Worm (Caenorhabditis elegans): ENCODE measurements around the gene F44A2.3.

The F44A2.3 gene

DNA sequence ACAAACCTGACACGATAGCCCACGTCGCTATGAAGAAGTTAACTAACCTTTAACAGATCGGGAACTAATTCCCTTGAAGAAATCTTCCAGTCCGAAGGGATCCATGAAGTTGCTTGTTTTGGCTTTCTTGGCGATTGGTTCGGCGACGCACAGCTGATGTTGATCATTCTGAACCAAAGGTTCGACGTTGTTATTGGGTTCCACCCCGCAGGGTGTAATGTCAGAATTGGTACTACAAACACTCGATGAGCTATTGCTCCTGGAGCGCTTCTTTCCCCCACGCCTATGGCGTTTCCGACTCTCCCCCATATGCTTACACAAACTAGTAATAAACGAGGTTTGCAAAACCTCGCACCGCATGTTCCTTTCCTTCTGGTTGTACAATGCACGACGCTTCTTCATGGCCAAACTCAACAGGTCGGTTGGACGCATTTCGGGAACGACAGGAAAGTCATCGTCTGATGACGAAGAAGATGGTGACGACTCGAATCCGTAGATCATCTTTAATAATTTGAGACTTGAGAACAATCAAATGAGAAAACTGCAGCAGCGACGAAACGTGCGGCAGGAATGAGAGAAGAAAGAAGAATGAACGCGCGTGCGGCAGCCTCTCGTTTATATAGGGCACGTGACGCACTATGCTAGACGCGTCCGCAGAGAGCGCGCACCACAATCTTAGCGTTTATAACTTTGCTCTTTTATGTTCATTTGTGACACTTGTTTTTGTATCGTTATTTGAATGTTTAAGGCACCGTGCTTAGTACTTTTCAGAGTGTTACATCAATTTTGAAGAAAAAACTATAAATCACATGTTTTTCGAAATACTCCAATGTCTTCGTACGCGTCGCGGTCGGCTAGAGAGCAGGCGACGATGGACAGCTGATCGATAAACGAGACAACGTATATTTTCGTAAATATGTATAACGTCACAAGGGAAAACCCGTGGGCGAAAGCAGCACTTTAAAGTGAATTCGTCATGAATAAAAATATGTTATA is 38.7 kb downstream of the F44A2.3 start, which contains the start of gene tos-1 (continued):
- no peak for TF ChIP-seq ZK337.2 (GFP tag; IDR thresholded peaks at IDR 0.05)
- TF ChIP-seq mxl-2 (GFP tag; conservative IDR thresholded peaks at IDR 0.05) = peak; percentile 77; the same call in 1 of the 2 replicates
- peak; percentile 94 for TF ChIP-seq jun-1 (tag; optimal IDR thresholded peaks at IDR 0.05)
- TF ChIP-seq zip-2 (tag; optimal IDR thresholded peaks at IDR 0.05) = peak; percentile 28
- TF ChIP-seq F44E2.7 (GFP tag; IDR thresholded peaks at IDR 0.05) = no peak
- TF ChIP-seq nhr-6 (tag; optimal IDR thresholded peaks at IDR 0.05) = peak; percentile 95
- TF ChIP-seq mdt-29 (GFP tag; IDR thresholded peaks at IDR 0.05) = peak; percentile 98
- TF ChIP-seq nhr-237 (tag; optimal IDR thresholded peaks at IDR 0.05) = peak; percentile 71
- peak; percentile 84 for TF ChIP-seq Y75B8A.6 (GFP tag; IDR thresholded peaks at IDR 0.05)
- no peak for TF ChIP-seq fos-1 (tag; optimal IDR thresholded peaks at IDR 0.05)
- TF ChIP-seq lin-13 (GFP tag; optimal IDR thresholded peaks at IDR 0.05) = peak; percentile 91
- TF ChIP-seq T20F7.1 (GFP tag; optimal IDR thresholded peaks at IDR 0.05) = peak; percentile 97
- no peak for TF ChIP-seq ceh-82 (tag; optimal IDR thresholded peaks at IDR 0.05)
- no peak for TF ChIP-seq daf-12 (tag; optimal IDR thresholded peaks at IDR 0.05)
- peak; percentile 64 for TF ChIP-seq F49E8.2 (tag; optimal IDR thresholded peaks at IDR 0.05; ENCODE audit: borderline replicate concordance)
- TF ChIP-seq Y48G9A.11 (GFP tag; IDR thresholded peaks at IDR 0.05) = peak; percentile 93
- TF ChIP-seq nhr-42 (GFP tag; IDR thresholded peaks at IDR 0.05) = peak; percentile 96
- TF ChIP-seq unc-62 (GFP tag; optimal IDR thresholded peaks at IDR 0.05 in 1 of 2) = peak; percentile 37 to 100
- TF ChIP-seq unc-62 (tag; optimal IDR thresholded peaks at IDR 0.05) = peak; percentile 70
- peak; percentile 98 for TF ChIP-seq hmg-1.1 (GFP tag; IDR thresholded peaks at IDR 0.05)
- TF ChIP-seq lsy-2 (tag; optimal IDR thresholded peaks at IDR 0.05) = peak; percentile 91 to 93
- TF ChIP-seq ZK546.5 (tag; optimal IDR thresholded peaks at IDR 0.05) = peak in 1 of 2 experiments; percentile 56
- no peak for TF ChIP-seq ceh-32 (tag; optimal IDR thresholded peaks at IDR 0.05; ENCODE audit: poor library complexity)
- TF ChIP-seq Y105C5A.15 (GFP tag; IDR thresholded peaks at IDR 0.05) = no peak
- no peak for TF ChIP-seq R02D3.7 (tag; optimal IDR thresholded peaks at IDR 0.05)
- peak; percentile 53 for TF ChIP-seq F10B5.3 (tag; optimal IDR thresholded peaks at IDR 0.05)
- TF ChIP-seq ztf-11 (tag; optimal IDR thresholded peaks at IDR 0.05) = no peak
- TF ChIP-seq ceh-20 (GFP tag; IDR thresholded peaks at IDR 0.05) = peak; percentile 100
- TF ChIP-seq nhr-77 (tag; optimal IDR thresholded peaks at IDR 0.05) = peak; percentile 96
- peak; percentile 99 for TF ChIP-seq mdl-1 (tag; optimal IDR thresholded peaks at IDR 0.05)
- no peak for TF ChIP-seq ceh-62 (tag; optimal IDR thresholded peaks at IDR 0.05)
- peak; percentile 84 for TF ChIP-seq ceh-28 (tag; optimal IDR thresholded peaks at IDR 0.05)
- TF ChIP-seq attf-4 (tag; optimal IDR thresholded peaks at IDR 0.05) = no peak
- TF ChIP-seq lir-3 (tag; optimal IDR thresholded peaks at IDR 0.05) = peak; percentile 51
- peak; percentile 60; the same call in 1 of the 2 replicates for TF ChIP-seq dmd-9 (GFP tag; IDR thresholded peaks at IDR 0.05)
- peak; percentile 98 for TF ChIP-seq rbr-2 (tag; optimal IDR thresholded peaks at IDR 0.05)
- peak; percentile 79; the same call in 1 of the 2 replicates for TF ChIP-seq nhr-41 (GFP tag; IDR thresholded peaks at IDR 0.05)
- TF ChIP-seq daf-16 (GFP tag; optimal IDR thresholded peaks at IDR 0.05) = peak; percentile 68 to 95
- TF ChIP-seq daf-16 (tag; optimal IDR thresholded peaks at IDR 0.05) = peak; percentile 74
- TF ChIP-seq spr-3 (GFP tag; optimal IDR thresholded peaks at IDR 0.05) = peak; percentile 85
- peak; percentile 90 for TF ChIP-seq vab-7 (GFP tag; IDR thresholded peaks at IDR 0.05)
- TF ChIP-seq mep-1 (tag; optimal IDR thresholded peaks at IDR 0.05) = peak; percentile 98
- TF ChIP-seq lin-38 (GFP tag; IDR thresholded peaks at IDR 0.05) = peak; percentile 84
- TF ChIP-seq snpc-1.2 (GFP tag; IDR thresholded peaks at IDR 0.05) = no peak
- TF ChIP-seq skn-1 (tag; optimal IDR thresholded peaks at IDR 0.05) = no peak
- TF ChIP-seq daf-8 (GFP tag; IDR thresholded peaks at IDR 0.05) = 0 out of 2 replicates have a peak, but pooled peaks have one; percentile 62
- TF ChIP-seq Y5F2A.4 (GFP tag; optimal IDR thresholded peaks at IDR 0.05) = peak; percentile 45
- peak; percentile 46 for TF ChIP-seq lin-39 (tag; optimal IDR thresholded peaks at IDR 0.05)
- peak; percentile 97 for TF ChIP-seq nhr-28 (tag; optimal IDR thresholded peaks at IDR 0.05)
- peak; percentile 80 for TF ChIP-seq ztf-7 (tag; optimal IDR thresholded peaks at IDR 0.05)
